Fruit fly (Drosophila melanogaster) whole organism, embryonic: ENCODE data around the gene CG8301.

Experiments
- Ada2b ChIP-seq: fragments of 200-800 bp; sonication (Bioruptor generic); IDR thresholded peaks from 2 replicates; pipeline ENCODE4 v1.3.6; 2022; ENCODE audit warnings: missing biosample characterization, missing genetic modification characterization
- Antp ChIP-seq: fragments of 200-800 bp; sonication (Bioruptor generic); optimal IDR thresholded peaks from 3 replicates; lab custom pipeline; 2016; ENCODE audit warnings: missing biosample characterization, missing genetic modification characterization
- BEAF-32 ChIP-seq: fragments of 200-800 bp; sonication (Bioruptor generic); optimal IDR thresholded peaks from 3 replicates; lab custom pipeline; 2017; ENCODE audit warnings: missing biosample characterization, missing genetic modification characterization, mild to moderate bottlenecking, moderate library complexity, missing genetic modification reagents
- CG10979 ChIP-seq: fragments of 200-800 bp; sonication (Bioruptor generic); optimal IDR thresholded peaks from 2 replicates; lab custom pipeline; 2018; ENCODE audit warnings: missing biosample characterization, mild to moderate bottlenecking, missing genetic modification characterization, moderate library complexity
- CG11504 ChIP-seq: fragments of 200-800 bp; sonication (Bioruptor generic); optimal IDR thresholded peaks from 3 replicates; lab custom pipeline; 2019; ENCODE audit warnings: missing biosample characterization, mild to moderate bottlenecking, missing genetic modification characterization, moderate library complexity
- CG12155 ChIP-seq: fragments of 200-800 bp; sonication (Bioruptor generic); optimal IDR thresholded peaks from 3 replicates; lab custom pipeline; 2016; ENCODE audit warnings: missing biosample characterization, missing genetic modification characterization
- CG12236 ChIP-seq: fragments of 200-800 bp; sonication (Bioruptor generic); optimal IDR thresholded peaks from 2 replicates; lab custom pipeline; 2016; ENCODE audit warnings: missing biosample characterization, missing genetic modification characterization
- CG12769 ChIP-seq: fragments of 200-800 bp; sonication (Bioruptor generic); optimal IDR thresholded peaks from 2 replicates; lab custom pipeline; 2019; ENCODE audit warnings: missing biosample characterization, mild to moderate bottlenecking, missing genetic modification characterization, moderate library complexity
- CG1603 ChIP-seq: fragments of 200-800 bp; sonication (Bioruptor generic); optimal IDR thresholded peaks from 2 replicates; lab custom pipeline; 2019; ENCODE audit warnings: missing biosample characterization, mild to moderate bottlenecking, missing genetic modification characterization, moderate library complexity
- CG1647 ChIP-seq: fragments of 200-800 bp; sonication (Bioruptor generic); optimal IDR thresholded peaks from 3 replicates; lab custom pipeline; 2016; ENCODE audit warnings: missing biosample characterization, missing genetic modification characterization
- CG17912 ChIP-seq: fragments of 200-800 bp; sonication (Bioruptor generic); optimal IDR thresholded peaks from 2 replicates; lab custom pipeline; 2018; ENCODE audit warnings: missing biosample characterization, mild to moderate bottlenecking, missing genetic modification characterization
- CG2129 ChIP-seq: fragments of 200-800 bp; sonication (Bioruptor generic); IDR thresholded peaks from 2 replicates; pipeline ENCODE4 v1.3.6; 2022; ENCODE audit warnings: missing biosample characterization, missing genetic modification characterization; ENCODE audit not compliant: partially characterized antibody
- CG3065 ChIP-seq: fragments of 200-800 bp; sonication (Bioruptor generic); optimal IDR thresholded peaks from 2 replicates; lab custom pipeline; 2016; ENCODE audit warnings: missing biosample characterization, missing genetic modification characterization
- CG32532 ChIP-seq: fragments of 200-800 bp; sonication (Bioruptor generic); IDR thresholded peaks from 2 replicates; pipeline ENCODE4 v1.3.6; 2022; ENCODE audit warnings: missing biosample characterization, missing genetic modification characterization
- CG33213 ChIP-seq: fragments of 200-800 bp; sonication (Bioruptor generic); optimal IDR thresholded peaks from 3 replicates; lab custom pipeline; 2016; ENCODE audit warnings: missing biosample characterization, missing genetic modification characterization
- CG4328 ChIP-seq: fragments of 200-800 bp; sonication (Bioruptor generic); optimal IDR thresholded peaks from 3 replicates; lab custom pipeline; 2017; ENCODE audit warnings: missing biosample characterization, missing genetic modification reagents, missing genetic modification characterization
- CG4424 ChIP-seq: fragments of 200-800 bp; sonication (Bioruptor generic); optimal IDR thresholded peaks from 3 replicates; lab custom pipeline; 2016; ENCODE audit warnings: missing biosample characterization, missing genetic modification characterization
- CG5953 ChIP-seq: fragments of 200-800 bp; sonication (Bioruptor generic); IDR thresholded peaks from 2 replicates; pipeline ENCODE4 v1.3.6; 2022; ENCODE audit warnings: missing biosample characterization, missing genetic modification characterization
- CHES-1-like ChIP-seq: fragments of 200-800 bp; sonication (Bioruptor generic); optimal IDR thresholded peaks from 2 replicates; lab custom pipeline; 2016; ENCODE audit warnings: missing biosample characterization, missing genetic modification characterization
- CoRest ChIP-seq: fragments of 200-800 bp; sonication (Bioruptor generic); optimal IDR thresholded peaks from 3 replicates; lab custom pipeline; 2018; ENCODE audit warnings: missing biosample characterization, mild to moderate bottlenecking, missing genetic modification characterization, moderate library complexity
- Dbx ChIP-seq: fragments of 200-800 bp; sonication (Bioruptor generic); IDR thresholded peaks from 3 replicates; pipeline ENCODE4 v1.3.6; 2022; ENCODE audit warnings: missing biosample characterization, missing genetic modification characterization
- Dp ChIP-seq: fragments of 200-800 bp; sonication (Bioruptor generic); optimal IDR thresholded peaks from 2 replicates; lab custom pipeline; 2018; ENCODE audit warnings: missing biosample characterization, mild to moderate bottlenecking, missing genetic modification characterization, moderate library complexity
- ERR ChIP-seq: fragments of 200-800 bp; sonication (Bioruptor generic); optimal IDR thresholded peaks from 2 replicates; lab custom pipeline; 2016; ENCODE audit warnings: missing biosample characterization, missing genetic modification characterization
- Ets65A ChIP-seq: fragments of 200-800 bp; sonication (Bioruptor generic); peaks from one replicate; lab custom pipeline; 2016; ENCODE audit warnings: missing biosample characterization, missing genetic modification characterization
- Ets97D ChIP-seq: fragments of 200-800 bp; sonication (Bioruptor generic); optimal IDR thresholded peaks from 3 replicates; lab custom pipeline; 2016; ENCODE audit warnings: missing biosample characterization, missing genetic modification characterization
- Gsc ChIP-seq: fragments of 200-800 bp; sonication (Bioruptor generic); IDR thresholded peaks from 2 replicates; pipeline ENCODE4 v1.3.6; 2022; ENCODE audit warnings: missing biosample characterization, missing genetic modification characterization
- HLHmδ ChIP-seq: fragments of 200-800 bp; sonication (Bioruptor generic); optimal IDR thresholded peaks from 2 replicates; lab custom pipeline; 2018; ENCODE audit warnings: missing biosample characterization, mild to moderate bottlenecking, missing genetic modification characterization, moderate library complexity
- Hr39 ChIP-seq: fragments of >200 bp; optimal IDR thresholded peaks from 2 replicates; lab custom pipeline; 2017
- Hr51 ChIP-seq, 2 experiments: fragments of 200-800 bp; sonication (Bioruptor generic); optimal IDR thresholded peaks; 2 replicates in 1 of 2; 3 replicates in 1 of 2; lab custom pipeline; 2016 to 2018; ENCODE audit warnings: missing biosample characterization in 2 of 2, missing genetic modification characterization in 2 of 2, mild to moderate bottlenecking in 1 of 2, moderate library complexity in 1 of 2
- Jarid2 ChIP-seq: fragments of 200-800 bp; sonication (Bioruptor generic); optimal IDR thresholded peaks from 3 replicates; lab custom pipeline; 2017; ENCODE audit warnings: mild to moderate bottlenecking, missing biosample characterization, missing genetic modification reagents, missing genetic modification characterization
- Meics ChIP-seq: fragments of 200-800 bp; sonication (Bioruptor generic); optimal IDR thresholded peaks from 2 replicates; lab custom pipeline; 2017; ENCODE audit warnings: missing biosample characterization, mild to moderate bottlenecking, missing genetic modification characterization
- NC2α ChIP-seq: fragments of 200-800 bp; sonication (Bioruptor generic); optimal IDR thresholded peaks from 2 replicates; lab custom pipeline; 2016; ENCODE audit warnings: missing biosample characterization, missing genetic modification characterization
- Taf1 ChIP-seq: fragments of 200-800 bp; sonication (Bioruptor generic); IDR thresholded peaks from 2 replicates; pipeline ENCODE4 v1.3.6; 2022; ENCODE audit warnings: missing biosample characterization, missing genetic modification characterization
- abd-A ChIP-seq: fragments of 200-800 bp; sonication (Bioruptor generic); optimal IDR thresholded peaks from 3 replicates; lab custom pipeline; 2019; ENCODE audit warnings: missing biosample characterization, mild to moderate bottlenecking, missing genetic modification characterization, moderate library complexity
- aop ChIP-seq: fragments of 200-800 bp; sonication (Bioruptor generic); IDR thresholded peaks from 2 replicates; pipeline ENCODE4 v1.3.6; 2022; ENCODE audit warnings: missing biosample characterization, missing genetic modification characterization
- bcd ChIP-seq: fragments of 200-800 bp; sonication (Bioruptor generic); optimal IDR thresholded peaks from 2 replicates; lab custom pipeline; 2017; ENCODE audit warnings: missing biosample characterization, mild to moderate bottlenecking, missing genetic modification characterization
- cas ChIP-seq: fragments of 200-800 bp; sonication (Bioruptor generic); IDR thresholded peaks from 2 replicates; pipeline ENCODE4 v1.3.6; 2022; ENCODE audit warnings: missing biosample characterization, missing genetic modification characterization
- en ChIP-seq: fragments of 200-800 bp; sonication (Bioruptor generic); optimal IDR thresholded peaks from 2 replicates; lab custom pipeline; 2016; ENCODE audit warnings: missing biosample characterization, missing genetic modification characterization
- exex ChIP-seq: fragments of 200-800 bp; sonication (Bioruptor generic); optimal IDR thresholded peaks from 4 replicates; lab custom pipeline; 2018; ENCODE audit warnings: missing biosample characterization, mild to moderate bottlenecking, missing genetic modification characterization, moderate library complexity
- fru ChIP-seq: fragments of >200 bp; optimal IDR thresholded peaks from 2 replicates; lab custom pipeline; 2017
- her ChIP-seq: fragments of 200-800 bp; sonication (Bioruptor generic); optimal IDR thresholded peaks from 2 replicates; lab custom pipeline; 2016; ENCODE audit warnings: missing biosample characterization, missing genetic modification characterization
- ind ChIP-seq: fragments of 200-800 bp; sonication (Bioruptor generic); optimal IDR thresholded peaks from 3 replicates; lab custom pipeline; 2016; ENCODE audit warnings: missing biosample characterization, missing genetic modification characterization
- jumu ChIP-seq: fragments of 200-800 bp; sonication (Bioruptor generic); optimal IDR thresholded peaks from 3 replicates; lab custom pipeline; 2016; ENCODE audit warnings: missing biosample characterization, missing genetic modification characterization
- kni ChIP-seq: fragments of 200-800 bp; sonication (Bioruptor generic); optimal IDR thresholded peaks from 3 replicates; lab custom pipeline; 2017; ENCODE audit warnings: mild to moderate bottlenecking, missing biosample characterization, missing genetic modification reagents, missing genetic modification characterization
- lab ChIP-seq: fragments of 200-800 bp; sonication (Bioruptor generic); optimal IDR thresholded peaks from 3 replicates; lab custom pipeline; 2017; ENCODE audit warnings: missing biosample characterization, missing genetic modification characterization, mild to moderate bottlenecking, moderate library complexity, missing genetic modification reagents
- nerfin-1 ChIP-seq: fragments of 200-800 bp; sonication (Bioruptor generic); optimal IDR thresholded peaks from 3 replicates; lab custom pipeline; 2019; ENCODE audit warnings: missing biosample characterization, mild to moderate bottlenecking, missing genetic modification characterization, moderate library complexity
- psq ChIP-seq: fragments of 200-800 bp; sonication (Bioruptor generic); optimal IDR thresholded peaks from 2 replicates; lab custom pipeline; 2017; ENCODE audit warnings: missing biosample characterization, missing genetic modification characterization
- salm ChIP-seq: fragments of 200-800 bp; sonication (Bioruptor generic); optimal IDR thresholded peaks from 2 replicates; lab custom pipeline; 2018; ENCODE audit warnings: missing biosample characterization, mild to moderate bottlenecking, missing genetic modification characterization
- sd ChIP-seq: fragments of 200-800 bp; sonication (Bioruptor generic); optimal IDR thresholded peaks from 3 replicates; lab custom pipeline; 2018; ENCODE audit warnings: missing biosample characterization, mild to moderate bottlenecking, missing genetic modification characterization, moderate library complexity
- sug ChIP-seq: fragments of 200-800 bp; optimal IDR thresholded peaks from 2 replicates; lab custom pipeline; 2019; ENCODE audit warnings: missing biosample characterization, mild to moderate bottlenecking, missing genetic modification characterization, moderate library complexity
- z ChIP-seq: fragments of 200-800 bp; sonication (Bioruptor generic); IDR thresholded peaks from 3 replicates; pipeline ENCODE4 v1.3.6; 2022; ENCODE audit warnings: missing biosample characterization, missing genetic modification characterization
- zf30C ChIP-seq: fragments of 200-800 bp; sonication (Bioruptor generic); optimal IDR thresholded peaks from 3 replicates; lab custom pipeline; 2018; ENCODE audit warnings: missing biosample characterization, mild to moderate bottlenecking, missing genetic modification characterization

CG8301 gene

dm6 chr3R:9630633-9631095 is 49.6 kb downstream of the CG8301 start, which contains the start of gene Calr (continued):
- TF ChIP-seq CG10979 (tag; lab: Kevin White, UChicago) (peak; percentile 5), HLHmδ (peak; percentile 63), CHES-1-like (peak; percentile 50), Hr51 (GFP tag; optimal IDR thresholded peaks at IDR 0.05; lab: Kevin White, UChicago) (no peak), exex (tag; lab: Kevin White, UChicago) (peak; percentile 38), CG33213 (GFP tag; lab: Kevin White, UChicago) (peak; percentile 50), CG11504 (no peak), CoRest (tag; lab: Kevin White, UChicago) (peak; percentile 67), Antp (no peak), nerfin-1 (peak; percentile 59), CG4424 (GFP tag; lab: Kevin White, UChicago) (peak; percentile 4), CG1603 (tag; lab: Kevin White, UChicago) (peak; percentile 48), CG32532 (no peak), Ada2b (GFP tag; lab: Robert Waterston, UW) (no peak), zf30C (GFP tag; lab: Kevin White, UChicago) (peak; percentile 1), Ets65A (GFP tag; lab: Kevin White, UChicago) (no peak), CG12236 (GFP tag; lab: Kevin White, UChicago) (no peak), kni (GFP tag; lab: Kevin White, UChicago) (peak; percentile 61), Jarid2 (GFP tag; lab: Kevin White, UChicago) (peak; percentile 87), abd-A (tag; lab: Kevin White, UChicago) (peak; percentile 95), CG12155 (no peak), CG17912 (peak; percentile 60), Taf1 (no peak), sug (tag; lab: Kevin White, UChicago) (peak; percentile 35), Hr39 (lab: Kevin White, UChicago) (no peak), Gsc (GFP tag; lab: Robert Waterston, UW) (no peak), aop (GFP tag; lab: Robert Waterston, UW) (no peak), Meics (GFP tag; lab: Kevin White, UChicago) (peak; percentile 31), salm (peak; percentile 52), CG1647 (GFP tag; lab: Kevin White, UChicago) (peak; percentile 45), NC2α (GFP tag; lab: Kevin White, UChicago) (peak; percentile 18), fru (no peak), Dbx (GFP tag; lab: Robert Waterston, UW) (no peak), ind (GFP tag; lab: Kevin White, UChicago) (peak; percentile 7), z (no peak), psq (GFP tag; lab: Kevin White, UChicago) (no peak), Ets97D (peak; percentile 92), Dp (GFP tag; lab: Kevin White, UChicago) (peak; percentile 51), bcd (GFP tag; lab: Kevin White, UChicago) (peak; percentile 36), CG5953 (GFP tag; lab: Robert Waterston, UW) (no peak), CG12769 (tag; lab: Kevin White, UChicago) (no peak), CG2129 (GFP tag; lab: Robert Waterston, UW) (no peak), CG4328 (GFP tag; lab: Kevin White, UChicago) (peak; percentile 31), sd (tag; lab: Kevin White, UChicago) (peak; percentile 64), cas (GFP tag; lab: Robert Waterston, UW) (no peak), BEAF-32 (peak; percentile 78), en (GFP tag; lab: Kevin White, UChicago) (no peak), jumu (GFP tag; lab: Kevin White, UChicago) (no peak), CG3065 (GFP tag; lab: Kevin White, UChicago) (no peak), her (GFP tag; lab: Kevin White, UChicago) (peak; percentile 55), lab (GFP tag; lab: Kevin White, UChicago) (peak; percentile 71), ERR (GFP tag; lab: Kevin White, UChicago) (peak; percentile 31)
